Fruit fly (Drosophila melanogaster): ENCODE data around the gene CG12498.

DNA sequence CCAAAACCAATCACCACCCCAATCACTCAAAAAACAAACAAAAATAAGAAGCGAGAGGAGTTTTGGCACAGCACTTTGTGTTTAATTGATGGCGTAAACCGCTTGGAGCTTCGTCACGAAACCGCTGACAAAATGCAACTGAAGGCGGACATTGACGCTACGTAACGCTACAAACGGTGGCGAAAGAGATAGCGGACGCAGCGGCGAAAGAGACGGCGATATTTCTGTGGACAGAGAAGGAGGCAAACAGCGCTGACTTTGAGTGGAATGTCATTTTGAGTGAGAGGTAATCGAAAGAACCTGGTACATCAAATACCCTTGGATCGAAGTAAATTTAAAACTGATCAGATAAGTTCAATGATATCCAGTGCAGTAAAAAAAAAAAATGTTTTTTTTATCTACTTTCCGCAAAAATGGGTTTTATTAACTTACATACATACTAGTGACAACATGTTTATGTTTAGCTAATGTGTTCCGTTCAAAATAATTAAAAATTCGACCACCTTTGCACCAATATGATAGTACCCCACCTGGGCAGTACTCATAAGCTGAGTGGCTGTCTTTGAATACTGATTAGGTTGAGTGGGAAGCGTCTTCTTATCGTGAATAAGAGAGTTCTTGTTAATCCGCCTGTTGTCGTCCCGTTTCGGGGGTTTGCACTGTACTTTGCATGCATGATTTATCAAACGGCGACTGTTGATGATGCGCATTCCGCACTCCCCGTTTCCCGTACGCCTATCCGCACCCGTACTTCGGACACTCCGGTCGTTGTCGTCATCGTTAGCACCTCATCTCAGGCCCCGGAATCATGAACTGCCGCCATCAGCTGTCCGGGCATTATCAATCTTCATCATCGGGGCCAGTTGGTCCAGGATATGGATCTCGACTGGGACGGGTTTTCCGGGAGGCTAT is 13.1 kb upstream of the CG12498 start, which contains the start of gene w:
- TF ChIP-seq cnc (optimal IDR thresholded peaks at IDR 0.05) (no peak), CG5204 (GFP tag; optimal IDR thresholded peaks at IDR 0.05) (no peak), kay (GFP tag; ENCODE audit: borderline replicate concordance) (no peak)

Measured in whole organism, adult.